Worm (Caenorhabditis elegans): ENCODE data around the gene rad-23.

rad-23 gene

ce11 chrII:11637817-11638216, 14.7 kb downstream of the rad-23 start:
- TF ChIP-seq ceh-82 (tag; optimal IDR thresholded peaks at IDR 0.05) (no peak), aly-2 (tag; optimal IDR thresholded peaks at IDR 0.05) (no peak), unc-55 (GFP tag; optimal IDR thresholded peaks at IDR 0.05) (no peak), elt-3 (tag; optimal IDR thresholded peaks at IDR 0.05) (no peak), ama-1 (optimal IDR thresholded peaks at IDR 0.05) (no peak), nhr-129 (tag; optimal IDR thresholded peaks at IDR 0.05) (no peak), ztf-4 (tag; optimal IDR thresholded peaks at IDR 0.05) (no peak), sma-3 (GFP tag; optimal IDR thresholded peaks at IDR 0.05) (no peak), nhr-12 (tag; optimal IDR thresholded peaks at IDR 0.05) (no peak), lin-39 (tag; optimal IDR thresholded peaks at IDR 0.05) (no peak), ztf-1 (GFP tag; conservative IDR thresholded peaks at IDR 0.05) (no peak), sem-4 (tag; optimal IDR thresholded peaks at IDR 0.05) (no peak), unc-62 (GFP tag; optimal IDR thresholded peaks at IDR 0.05) (no peak), R02D3.7 (tag; optimal IDR thresholded peaks at IDR 0.05) (no peak)

ce11 chrII:11637189-11637754, 15.3 kb downstream of the rad-23 start:
- TF ChIP-seq nhr-237 (tag; optimal IDR thresholded peaks at IDR 0.05) (no peak), nhr-11 (tag; optimal IDR thresholded peaks at IDR 0.05) (no peak), nhr-23 (tag; optimal IDR thresholded peaks at IDR 0.05) (no peak), alr-1 (tag; optimal IDR thresholded peaks at IDR 0.05) (no peak), elt-3 (tag; optimal IDR thresholded peaks at IDR 0.05) (no peak), ztf-11 (tag; optimal IDR thresholded peaks at IDR 0.05) (no peak), R02D3.7 (tag; optimal IDR thresholded peaks at IDR 0.05) (no peak), egl-27 (tag; optimal IDR thresholded peaks at IDR 0.05) (no peak), unc-55 (GFP tag; optimal IDR thresholded peaks at IDR 0.05) (no peak), unc-39 (tag; optimal IDR thresholded peaks at IDR 0.05) (no peak), F13H6.1 (tag; optimal IDR thresholded peaks at IDR 0.05) (peak; percentile 27), lin-13 (GFP tag; optimal IDR thresholded peaks at IDR 0.05) (peak; percentile 22), mab-5 (tag; optimal IDR thresholded peaks at IDR 0.05) (no peak), elt-1 (tag; optimal IDR thresholded peaks at IDR 0.05) (no peak), zag-1 (tag; optimal IDR thresholded peaks at IDR 0.05) (no peak), snpc-4 (tag; optimal IDR thresholded peaks at IDR 0.05) (no peak), Y55F3AM.14 (GFP tag; optimal IDR thresholded peaks at IDR 0.05) (no peak), nhr-21 (tag; optimal IDR thresholded peaks at IDR 0.05) (peak; percentile 38), fos-1 (tag; optimal IDR thresholded peaks at IDR 0.05) (no peak), crh-2 (tag; optimal IDR thresholded peaks at IDR 0.05) (peak; percentile 13), unc-62 (GFP tag; optimal IDR thresholded peaks at IDR 0.05) (no peak), mdl-1 (tag; optimal IDR thresholded peaks at IDR 0.05) (peak in 1 of 2 experiments; percentile 42), lin-39 (tag; optimal IDR thresholded peaks at IDR 0.05) (no peak), ceh-82 (tag; optimal IDR thresholded peaks at IDR 0.05) (no peak), blmp-1 (tag; optimal IDR thresholded peaks at IDR 0.05; ENCODE audit: insufficient read depth) (no peak), nhr-25 (tag; optimal IDR thresholded peaks at IDR 0.05) (peak; percentile 43), nhr-12 (tag; optimal IDR thresholded peaks at IDR 0.05) (no peak), ZK546.5 (tag; optimal IDR thresholded peaks at IDR 0.05) (no peak), mbf-1 (tag; optimal IDR thresholded peaks at IDR 0.05) (no peak), ztf-4 (tag; optimal IDR thresholded peaks at IDR 0.05) (peak; percentile 36), dmd-4 (tag; optimal IDR thresholded peaks at IDR 0.05) (no peak), sma-3 (GFP tag; optimal IDR thresholded peaks at IDR 0.05) (no peak), nhr-77 (tag; optimal IDR thresholded peaks at IDR 0.05) (no peak), lsy-2 (tag; optimal IDR thresholded peaks at IDR 0.05) (peak in 1 of 2 experiments; percentile 65), ztf-1 (GFP tag; conservative IDR thresholded peaks at IDR 0.05) (0 out of 2 replicates have a peak, but pooled peaks have one; percentile 5), gmeb-1 (tag; optimal IDR thresholded peaks at IDR 0.05) (no peak), peb-1 (tag; optimal IDR thresholded peaks at IDR 0.05) (no peak), sem-4 (tag; optimal IDR thresholded peaks at IDR 0.05) (peak; percentile 37), skn-1 (tag; optimal IDR thresholded peaks at IDR 0.05) (no peak), aly-2 (tag; optimal IDR thresholded peaks at IDR 0.05) (no peak), nhr-6 (tag; optimal IDR thresholded peaks at IDR 0.05) (peak; percentile 36), nhr-129 (tag; optimal IDR thresholded peaks at IDR 0.05) (no peak), ama-1 (optimal IDR thresholded peaks at IDR 0.05) (peak; percentile 42), C34F6.9 (tag; optimal IDR thresholded peaks at IDR 0.05) (no peak), nhr-10 (tag; optimal IDR thresholded peaks at IDR 0.05) (no peak), sma-9 (GFP tag; optimal IDR thresholded peaks at IDR 0.05) (peak; percentile 62), sma-9 (tag; optimal IDR thresholded peaks at IDR 0.05) (no peak), ceh-16 (tag; optimal IDR thresholded peaks at IDR 0.05) (no peak), lin-11 (tag; optimal IDR thresholded peaks at IDR 0.05) (no peak)
